Fruit fly (Drosophila melanogaster): Measurements from ENCODE around the gene MTA1-like.

The MTA1-like gene

dm6 chr3R:5648569-5649476, at the start of gene MTA1-like, which contains the start of gene Sec23:
Gene MTA1-like (minus strand): TSS chr3R:5648738.
Gene Sec23 (plus strand): TSS chr3R:5649065.
- TF ChIP-seq psq (optimal IDR thresholded peaks at IDR 0.05) (no peak), Dll (optimal IDR thresholded peaks at IDR 0.05) (no peak), CG8478 (optimal IDR thresholded peaks at IDR 0.05) (no peak), pan (optimal IDR thresholded peaks at IDR 0.05) (no peak), usp (GFP tag; optimal IDR thresholded peaks at IDR 0.05) (no peak), EcR (GFP tag; optimal IDR thresholded peaks at IDR 0.05) (no peak)

dm6 chr3R:5696384-5696783, 47.8 kb upstream of the MTA1-like start:
- TF ChIP-seq psq (optimal IDR thresholded peaks at IDR 0.05) (no peak), usp (GFP tag; optimal IDR thresholded peaks at IDR 0.05) (no peak), pan (optimal IDR thresholded peaks at IDR 0.05) (no peak), CG8478 (optimal IDR thresholded peaks at IDR 0.05) (no peak), EcR (GFP tag; optimal IDR thresholded peaks at IDR 0.05) (no peak), Dll (optimal IDR thresholded peaks at IDR 0.05) (no peak)

- no peak for TF ChIP-seq CG8478 (optimal IDR thresholded peaks at IDR 0.05)
Measured at dm6 chr3R:5694461-5694860, 45.9 kb upstream of the MTA1-like start.

- TF ChIP-seq usp (GFP tag; optimal IDR thresholded peaks at IDR 0.05), result no peak
- no peak for TF ChIP-seq Dll (optimal IDR thresholded peaks at IDR 0.05)
- TF ChIP-seq EcR (GFP tag; optimal IDR thresholded peaks at IDR 0.05), result no peak
- TF ChIP-seq pan (optimal IDR thresholded peaks at IDR 0.05), result no peak
- no peak for TF ChIP-seq psq (optimal IDR thresholded peaks at IDR 0.05)
- TF ChIP-seq CG8478 (optimal IDR thresholded peaks at IDR 0.05), result no peak
Measured at dm6 chr3R:5693186-5693585, 44.6 kb upstream of the MTA1-like start, which contains the start of gene CG2104. Gene CG2104 (minus strand): TSS chr3R:5693286.

dm6 chr3R:5691042-5691441, 42.5 kb upstream of the MTA1-like start:
- TF ChIP-seq CG8478 (optimal IDR thresholded peaks at IDR 0.05) (no peak), Dll (optimal IDR thresholded peaks at IDR 0.05) (no peak), pan (optimal IDR thresholded peaks at IDR 0.05) (no peak), EcR (GFP tag; optimal IDR thresholded peaks at IDR 0.05) (no peak), usp (GFP tag; optimal IDR thresholded peaks at IDR 0.05) (no peak), psq (optimal IDR thresholded peaks at IDR 0.05) (no peak)

- TF ChIP-seq EcR (GFP tag; optimal IDR thresholded peaks at IDR 0.05) (no peak), usp (GFP tag; optimal IDR thresholded peaks at IDR 0.05) (no peak), pan (optimal IDR thresholded peaks at IDR 0.05) (no peak), CG8478 (optimal IDR thresholded peaks at IDR 0.05) (no peak), psq (optimal IDR thresholded peaks at IDR 0.05) (no peak), Dll (optimal IDR thresholded peaks at IDR 0.05) (no peak)
Measured at dm6 chr3R:5689626-5690025, 41.1 kb upstream of the MTA1-like start.

- TF ChIP-seq EcR (GFP tag; optimal IDR thresholded peaks at IDR 0.05) (no peak), CG8478 (optimal IDR thresholded peaks at IDR 0.05) (no peak), usp (GFP tag; optimal IDR thresholded peaks at IDR 0.05) (no peak), pan (optimal IDR thresholded peaks at IDR 0.05) (no peak), Dll (optimal IDR thresholded peaks at IDR 0.05) (no peak), psq (optimal IDR thresholded peaks at IDR 0.05) (no peak)
Measured at dm6 chr3R:5686049-5686757, 37.7 kb upstream of the MTA1-like start.

dm6 chr3R:5685269-5686048, 36.9 kb upstream of the MTA1-like start, which contains the start of the genes Rab23 and plx:
Gene Rab23 (minus strand): TSS chr3R:5685434.
Gene plx (plus strand): TSS chr3R:5685855.
- TF ChIP-seq EcR (GFP tag; optimal IDR thresholded peaks at IDR 0.05) (no peak), usp (GFP tag; optimal IDR thresholded peaks at IDR 0.05) (no peak), pan (optimal IDR thresholded peaks at IDR 0.05) (no peak), CG8478 (optimal IDR thresholded peaks at IDR 0.05) (no peak), Dll (optimal IDR thresholded peaks at IDR 0.05) (no peak), psq (optimal IDR thresholded peaks at IDR 0.05) (no peak)

- TF ChIP-seq usp (GFP tag; optimal IDR thresholded peaks at IDR 0.05) (no peak), EcR (GFP tag; optimal IDR thresholded peaks at IDR 0.05) (no peak), CG8478 (optimal IDR thresholded peaks at IDR 0.05) (no peak), Dll (optimal IDR thresholded peaks at IDR 0.05) (no peak), psq (optimal IDR thresholded peaks at IDR 0.05) (no peak), pan (optimal IDR thresholded peaks at IDR 0.05) (no peak)
Measured at dm6 chr3R:5684550-5685118, 36.1 kb upstream of the MTA1-like start.

dm6 chr3R:5682921-5683748, 34.6 kb upstream of the MTA1-like start:
- TF ChIP-seq CG8478 (optimal IDR thresholded peaks at IDR 0.05), result no peak
- no peak for TF ChIP-seq Dll (optimal IDR thresholded peaks at IDR 0.05)
- no peak for TF ChIP-seq usp (GFP tag; optimal IDR thresholded peaks at IDR 0.05)
- TF ChIP-seq pan (optimal IDR thresholded peaks at IDR 0.05), result no peak
- TF ChIP-seq psq (optimal IDR thresholded peaks at IDR 0.05), result no peak
- TF ChIP-seq EcR (GFP tag; optimal IDR thresholded peaks at IDR 0.05), result no peak
